Fruit fly (Drosophila melanogaster): ENCODE results near the gene dlp.

Gene dlp

DNA sequence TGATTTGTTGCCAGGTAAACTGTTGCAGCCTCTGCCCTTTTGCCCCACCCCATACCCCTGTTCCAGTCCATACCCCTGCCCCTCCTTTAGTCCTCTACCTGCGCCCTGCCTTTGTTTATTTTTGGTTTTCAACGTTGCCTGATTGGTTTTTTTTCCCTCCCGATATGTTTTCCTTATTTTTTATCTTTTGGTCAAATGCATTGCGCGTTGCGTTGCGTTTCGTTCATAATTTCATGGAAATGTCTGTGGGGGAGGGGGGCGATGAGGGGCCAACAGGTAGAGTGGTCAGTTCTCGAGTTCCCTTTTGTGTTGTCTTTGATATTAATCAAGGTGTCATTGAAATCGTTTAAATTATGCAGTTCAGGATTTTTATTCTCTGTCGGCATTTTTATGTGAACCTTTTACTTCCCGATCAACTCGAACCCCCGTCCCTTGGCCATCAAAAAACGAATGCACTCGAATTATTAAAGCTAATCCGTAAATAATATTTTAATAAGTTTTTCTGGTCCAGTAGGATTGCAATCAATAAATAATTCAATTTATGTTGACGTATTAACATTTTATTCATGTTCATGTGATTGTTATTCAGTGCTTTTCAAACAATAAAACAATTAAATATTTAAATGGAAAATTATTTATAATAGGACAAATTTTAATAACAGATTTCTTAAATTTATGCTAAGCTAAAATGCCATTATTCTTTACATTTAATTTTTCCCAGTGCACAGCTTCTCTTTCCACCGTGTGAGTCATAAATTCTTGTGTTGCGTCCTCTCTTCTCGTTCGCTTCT, 2.6 kb downstream of the dlp start:
- no peak for TF ChIP-seq CG17801 (GFP tag; optimal IDR thresholded peaks at IDR 0.05; ENCODE audit: partially characterized antibody)

DNA sequence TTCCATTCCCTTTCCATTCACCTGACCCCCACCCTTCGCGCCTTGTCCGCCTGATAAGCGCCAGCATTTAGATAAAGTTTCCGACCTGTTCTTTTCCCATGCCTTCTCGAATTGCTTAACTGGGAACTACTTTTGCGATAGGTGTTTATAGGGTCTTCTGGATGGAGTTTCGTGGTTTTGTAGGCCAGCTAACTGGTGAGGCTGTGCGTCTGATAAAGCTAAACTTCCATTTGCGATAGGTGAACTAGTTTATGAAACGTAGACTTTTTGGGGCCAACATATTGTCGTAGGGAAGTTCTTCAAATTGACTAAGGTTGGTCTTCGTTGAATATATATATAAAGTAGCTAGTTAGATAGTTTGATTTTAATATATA, 3.1 kb downstream of the dlp start:
- TF ChIP-seq CG17801 (GFP tag; optimal IDR thresholded peaks at IDR 0.05; ENCODE audit: partially characterized antibody) = no peak

DNA sequence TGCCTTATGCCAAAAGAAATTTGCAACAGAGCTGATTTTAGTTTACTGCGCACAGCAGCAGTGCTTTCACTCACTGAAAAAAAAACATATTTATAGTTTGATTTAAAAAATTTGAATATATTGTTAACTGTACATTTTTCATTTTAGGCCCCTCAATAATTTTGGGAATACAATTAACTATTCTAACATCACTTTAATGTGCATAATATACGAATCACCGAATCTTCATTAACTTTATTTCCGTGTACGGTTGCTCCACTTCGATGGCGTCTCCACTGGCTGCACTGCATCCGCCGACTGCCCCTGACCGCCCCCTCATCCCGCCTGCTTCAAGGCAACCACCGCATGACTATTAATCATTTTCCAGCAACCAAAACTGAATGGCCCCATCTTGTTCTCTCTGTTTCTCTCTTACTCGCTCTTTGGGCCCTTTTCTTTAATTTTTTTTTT, 4.4 kb downstream of the dlp start:
- TF ChIP-seq CG17801 (GFP tag; optimal IDR thresholded peaks at IDR 0.05; ENCODE audit: partially characterized antibody) = no peak

DNA sequence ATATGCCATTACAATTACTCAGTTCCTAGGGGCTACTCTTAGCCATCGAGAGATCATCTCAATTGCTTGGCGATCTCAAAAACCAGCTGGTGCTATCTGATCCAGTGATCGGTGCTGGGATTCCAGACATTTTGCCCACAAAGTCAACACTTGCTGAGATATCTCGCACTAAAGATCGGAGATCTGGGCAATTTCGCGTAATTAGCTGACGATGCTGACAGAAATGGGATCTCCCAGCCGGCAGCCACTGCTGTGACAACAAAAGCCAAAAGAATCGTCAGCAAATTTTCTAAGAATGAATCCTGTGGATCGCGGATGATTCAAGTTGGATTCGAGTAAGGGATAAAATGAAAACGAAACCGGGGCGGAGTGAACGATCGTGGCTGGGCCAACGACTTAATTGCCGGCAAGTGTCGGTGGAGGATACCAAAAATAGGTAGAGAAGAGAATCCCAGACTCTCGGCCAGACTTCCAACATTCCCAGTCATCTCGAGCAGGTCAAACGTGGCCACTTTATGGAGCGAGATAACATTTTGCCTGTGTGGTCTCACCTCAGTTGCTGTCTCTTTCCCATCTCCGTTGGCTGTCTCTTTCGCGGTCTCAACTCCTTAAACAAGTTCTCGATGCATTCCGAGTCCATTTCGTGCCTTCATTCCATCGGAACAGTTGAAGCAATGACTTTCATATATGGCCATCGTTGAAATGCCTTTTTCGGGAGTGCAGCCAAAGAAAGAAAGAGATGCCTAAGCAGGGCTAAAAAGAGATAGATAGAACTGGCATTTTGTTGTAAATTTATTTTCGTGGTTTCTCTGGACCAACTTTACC, 5.5 kb downstream of the dlp start:
- no peak for TF ChIP-seq CG17801 (GFP tag; optimal IDR thresholded peaks at IDR 0.05; ENCODE audit: partially characterized antibody)

DNA sequence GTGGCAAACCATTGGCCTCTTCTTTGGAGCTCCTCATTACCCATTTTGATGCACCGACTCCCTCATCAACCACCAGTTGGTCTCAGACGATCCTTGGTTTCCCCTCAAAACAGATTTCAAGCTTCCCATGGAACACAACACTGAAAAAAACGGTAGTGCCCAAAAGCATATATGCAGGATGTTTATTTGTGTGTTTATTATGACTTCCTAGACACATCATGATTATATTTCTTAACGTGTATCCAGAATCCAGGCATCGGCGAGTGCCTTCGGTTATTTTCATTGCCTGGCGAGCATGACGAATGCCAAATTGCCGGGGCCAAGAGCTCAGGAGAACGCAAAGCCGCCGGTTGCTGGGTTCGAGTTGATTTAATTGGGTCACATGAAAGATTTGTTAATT, 7.4 kb downstream of the dlp start:
- TF ChIP-seq CG17801 (GFP tag; optimal IDR thresholded peaks at IDR 0.05; ENCODE audit: partially characterized antibody) = no peak

DNA sequence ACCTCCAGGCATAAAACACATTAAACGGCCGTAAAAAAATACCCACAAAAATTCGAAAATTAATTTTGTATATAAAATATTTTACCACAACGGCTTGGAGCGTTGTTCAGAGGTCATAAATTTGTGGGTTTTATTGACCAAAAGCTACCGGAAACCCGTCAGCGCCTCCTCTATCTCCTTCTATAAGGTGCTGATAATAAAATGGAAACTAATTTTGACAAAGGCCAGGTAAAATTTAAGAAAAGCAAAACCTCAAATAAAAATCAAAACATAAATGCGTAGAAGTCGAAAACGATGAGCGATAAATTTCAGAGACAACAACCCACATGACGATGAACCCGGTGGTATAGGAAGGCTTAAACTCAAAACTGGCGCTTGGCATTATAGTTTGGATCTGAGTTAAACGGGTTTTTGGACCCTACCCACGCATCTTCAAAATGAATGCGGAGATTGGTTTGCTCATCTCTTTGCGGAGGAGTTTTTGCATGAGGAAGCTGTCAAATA, 8.5 kb downstream of the dlp start:
- TF ChIP-seq CG17801 (GFP tag; optimal IDR thresholded peaks at IDR 0.05; ENCODE audit: partially characterized antibody) = no peak

DNA sequence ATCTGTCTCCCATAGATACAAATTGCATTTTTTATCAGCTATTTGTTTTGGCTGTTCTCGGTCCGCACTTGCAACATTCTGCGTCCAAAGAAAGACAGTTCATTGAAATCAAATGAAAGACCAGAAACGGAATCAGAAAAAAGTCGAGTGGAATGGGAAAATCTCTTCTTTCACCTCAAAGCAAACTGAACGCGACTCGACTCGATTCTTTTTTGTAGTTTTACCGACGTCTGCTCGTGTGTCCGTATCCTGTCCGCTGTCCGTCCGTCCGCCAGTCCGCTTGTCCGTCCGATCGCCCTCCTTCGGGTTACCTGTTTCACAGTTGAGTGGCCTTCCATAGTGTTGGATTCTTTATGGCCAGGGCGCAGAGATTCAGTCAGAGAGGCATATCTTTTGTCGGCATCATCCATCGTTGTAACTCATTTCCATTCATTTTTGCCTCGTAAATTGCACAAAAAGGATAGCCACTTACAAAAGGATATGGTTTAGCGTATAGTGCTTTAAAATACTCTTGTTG, 9.6 kb downstream of the dlp start:
- no peak for TF ChIP-seq CG17801 (GFP tag; optimal IDR thresholded peaks at IDR 0.05; ENCODE audit: partially characterized antibody)

DNA sequence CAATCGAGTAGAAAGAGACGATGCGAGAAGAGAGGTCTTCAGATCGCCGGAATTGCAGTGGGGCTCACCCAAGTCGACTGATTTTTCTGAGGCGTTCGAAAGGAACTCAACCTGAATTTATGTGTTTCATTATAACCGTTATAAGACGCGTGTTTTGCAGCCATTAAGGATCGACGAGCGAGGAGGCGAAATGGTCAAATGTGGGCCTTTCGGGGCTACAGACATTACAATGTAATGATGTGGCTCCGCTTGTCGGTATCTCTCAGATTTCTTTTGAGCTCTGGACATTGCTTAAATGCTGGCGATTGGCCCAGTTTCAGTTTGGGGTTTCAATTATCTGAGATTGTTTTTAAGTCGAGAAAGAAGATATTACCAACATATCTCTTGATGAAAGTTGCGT, 10.4 kb downstream of the dlp start:
- TF ChIP-seq CG17801 (GFP tag; optimal IDR thresholded peaks at IDR 0.05; ENCODE audit: partially characterized antibody) = no peak

DNA sequence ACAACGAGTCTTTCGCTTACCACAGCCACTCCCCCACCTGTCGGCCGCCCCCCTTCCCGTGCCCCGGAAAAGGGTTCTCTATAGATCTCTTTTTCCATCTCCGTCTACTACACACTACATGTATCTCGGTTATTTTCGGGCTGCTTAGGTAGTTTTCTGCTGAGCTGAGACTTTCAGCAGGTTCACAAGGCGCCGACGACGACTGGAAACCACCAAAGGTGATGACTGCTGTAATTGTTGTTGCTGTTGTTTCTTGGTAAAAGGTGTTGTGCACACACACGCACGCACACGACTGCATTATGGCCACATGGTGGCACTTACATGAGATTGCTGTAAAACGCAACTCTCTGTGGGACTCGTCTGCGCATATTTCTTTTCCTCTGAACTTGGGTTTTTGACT, 11.3 kb downstream of the dlp start:
- TF ChIP-seq CG17801 (GFP tag; optimal IDR thresholded peaks at IDR 0.05; ENCODE audit: partially characterized antibody) = no peak

DNA sequence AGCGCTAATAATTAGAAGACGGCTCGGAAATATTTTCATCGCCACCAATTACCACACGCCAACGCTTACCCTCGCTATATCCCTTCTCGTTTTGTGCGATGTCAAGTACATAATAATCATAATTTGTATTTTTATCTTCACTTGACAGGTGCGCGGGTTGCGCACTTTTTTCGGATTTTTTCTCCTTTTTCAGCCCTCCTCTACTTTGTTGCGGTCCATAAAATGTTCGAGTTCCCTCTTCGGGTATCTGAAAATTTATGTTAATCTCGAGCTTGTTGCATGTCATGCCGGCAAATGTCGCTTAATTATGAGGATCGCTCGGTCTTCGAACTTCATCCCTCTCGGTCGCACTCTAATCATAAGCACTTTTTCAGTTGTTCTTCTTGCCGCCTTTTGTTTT, 12.7 kb downstream of the dlp start:
- no peak for TF ChIP-seq CG17801 (GFP tag; optimal IDR thresholded peaks at IDR 0.05; ENCODE audit: partially characterized antibody)

DNA sequence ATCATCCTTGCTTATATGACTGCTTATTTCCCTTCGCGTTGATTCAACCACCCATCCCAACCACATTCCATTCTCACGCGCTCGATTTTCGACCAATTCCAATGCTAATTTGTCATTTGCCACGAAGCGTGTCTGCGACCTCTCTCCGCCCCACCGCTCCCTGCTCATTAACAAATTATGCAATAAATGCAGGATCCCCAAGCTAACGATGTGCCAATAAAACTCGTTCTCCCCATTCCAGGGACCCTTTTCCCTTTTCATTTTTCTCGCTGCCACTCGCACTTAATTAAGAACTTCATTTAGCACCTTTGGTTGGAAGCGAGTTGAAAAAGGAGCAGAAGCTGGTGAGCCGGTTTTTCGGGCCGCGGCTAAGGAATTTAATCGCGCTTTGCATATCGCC, 13.5 kb downstream of the dlp start:
- no peak for TF ChIP-seq CG17801 (GFP tag; optimal IDR thresholded peaks at IDR 0.05; ENCODE audit: partially characterized antibody)

DNA sequence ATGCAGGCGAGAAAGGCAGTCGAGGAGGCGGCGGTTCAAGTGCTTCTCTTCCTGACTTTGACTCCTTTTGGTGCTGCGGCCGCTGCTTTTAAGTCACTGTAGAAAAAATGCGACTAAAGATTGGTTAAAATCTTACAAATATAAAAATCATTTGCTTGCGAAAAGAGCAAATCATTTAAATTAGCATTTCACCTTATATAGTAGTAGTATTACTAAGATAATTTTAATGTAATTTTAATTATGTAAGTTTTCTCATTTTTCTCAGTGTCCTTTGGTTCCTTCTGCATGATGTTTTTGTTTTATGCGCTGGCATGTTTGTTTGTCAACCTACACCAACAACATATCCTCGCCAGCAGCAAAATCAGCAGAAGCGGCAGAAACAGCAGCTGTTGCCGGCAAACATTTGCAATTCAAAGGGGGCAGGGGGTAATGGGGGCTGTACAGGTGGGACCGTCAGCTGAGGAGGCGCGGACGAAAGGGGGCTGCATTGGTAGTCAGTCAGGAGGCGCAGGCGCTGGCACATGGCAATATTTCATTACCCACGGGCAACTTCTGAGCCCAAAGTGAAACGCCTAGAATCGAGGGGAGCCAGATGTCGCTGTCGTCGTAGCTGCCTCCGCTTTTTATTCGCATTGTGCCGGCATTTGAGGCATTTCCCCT, 14.9 kb downstream of the dlp start:
- no peak for TF ChIP-seq CG17801 (GFP tag; optimal IDR thresholded peaks at IDR 0.05; ENCODE audit: partially characterized antibody)

DNA sequence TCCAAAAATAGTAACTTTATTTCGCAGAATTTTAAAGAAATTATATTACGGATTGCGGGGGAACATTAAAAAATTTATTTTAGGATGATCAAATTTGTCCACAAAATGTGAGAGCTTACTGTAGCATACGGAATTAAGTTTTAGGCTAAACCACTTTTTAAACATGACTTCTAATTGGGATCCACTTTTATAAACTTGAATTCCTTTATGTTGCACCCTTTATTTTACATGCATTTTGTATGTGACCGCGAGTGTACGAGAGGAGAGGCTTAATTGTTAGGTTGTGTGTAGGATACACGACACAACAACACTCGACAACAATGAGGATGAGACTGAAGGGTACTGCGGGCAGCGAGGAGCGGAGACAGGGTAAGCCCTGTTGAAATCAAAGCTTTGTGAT, 16.5 kb downstream of the dlp start:
- TF ChIP-seq CG17801 (GFP tag; optimal IDR thresholded peaks at IDR 0.05; ENCODE audit: partially characterized antibody) = no peak

DNA sequence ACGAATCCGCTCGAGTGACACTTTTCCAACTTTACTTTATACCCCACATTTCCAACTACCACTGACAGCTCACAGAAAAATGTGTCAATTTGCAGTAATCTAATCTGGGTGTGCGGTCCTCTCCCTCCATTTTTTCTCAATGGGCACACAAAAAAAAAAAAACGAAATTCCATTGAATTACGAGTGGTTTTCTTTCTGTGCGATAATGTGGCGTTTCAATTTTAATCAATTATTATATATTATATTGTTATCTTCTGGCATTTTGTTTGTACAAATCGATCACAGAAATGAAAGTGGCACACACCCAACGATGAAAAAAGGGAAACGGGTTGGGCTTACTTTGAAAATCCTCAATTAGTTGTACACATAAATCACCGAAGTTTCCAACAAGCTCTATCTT, 17.9 kb downstream of the dlp start:
- no peak for TF ChIP-seq CG17801 (GFP tag; optimal IDR thresholded peaks at IDR 0.05; ENCODE audit: partially characterized antibody)

DNA sequence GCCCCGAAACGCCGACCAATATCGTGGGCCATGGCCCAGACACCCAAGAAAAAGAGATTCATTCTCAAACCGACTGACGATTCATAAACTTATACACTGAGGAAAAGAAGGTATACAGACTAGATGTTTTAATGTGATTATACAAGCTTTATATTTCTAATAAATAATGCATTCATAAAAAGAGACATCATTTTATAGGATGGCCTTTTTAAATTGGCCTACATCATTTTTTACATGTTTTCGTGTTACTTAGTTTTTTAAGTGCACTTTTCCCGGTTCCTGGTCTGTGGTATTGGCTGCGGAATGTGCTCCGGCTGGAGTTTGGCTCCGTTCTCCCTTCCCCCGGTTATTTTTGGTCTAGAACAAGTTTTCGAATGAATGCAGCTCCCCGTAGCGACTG, 20.2 kb downstream of the dlp start:
- TF ChIP-seq CG17801 (GFP tag; optimal IDR thresholded peaks at IDR 0.05; ENCODE audit: partially characterized antibody) = no peak

All from ovary, adult (tissue).